Worm (Caenorhabditis elegans): ENCODE data around the gene Y55F3C.10.

DNA sequence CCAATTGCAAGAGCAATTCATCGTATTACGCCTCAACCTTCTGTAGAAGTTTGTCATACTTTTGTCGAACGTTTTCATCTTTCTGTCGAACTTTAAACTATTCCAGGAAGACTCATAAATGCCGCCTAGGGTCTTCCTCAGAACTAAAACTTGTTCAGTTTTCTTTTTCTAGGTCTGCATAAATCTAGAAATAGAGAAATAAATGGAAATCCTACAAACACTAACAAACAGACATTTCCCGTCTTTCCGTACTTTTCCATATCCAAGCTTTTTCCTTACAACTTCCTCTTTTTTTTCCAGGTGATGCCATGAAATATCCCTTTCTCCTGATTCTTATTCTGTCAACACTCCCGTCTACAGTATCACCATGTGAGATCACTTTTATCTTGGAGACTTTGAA, 35.1 kb downstream of the Y55F3C.10 start, which contains the start of gene cutl-28:
- TF ChIP-seq sdz-12 (GFP tag; optimal IDR thresholded peaks at IDR 0.05) (no peak), F49E8.2 (tag; optimal IDR thresholded peaks at IDR 0.05; ENCODE audit: borderline replicate concordance) (no peak), unc-62 (GFP tag; optimal IDR thresholded peaks at IDR 0.05 in 1 of 2) (no peak), unc-62 (tag; optimal IDR thresholded peaks at IDR 0.05) (no peak), ces-1 (GFP tag; optimal IDR thresholded peaks at IDR 0.05) (no peak), skn-1 (tag; optimal IDR thresholded peaks at IDR 0.05) (no peak), fos-1 (tag; optimal IDR thresholded peaks at IDR 0.05) (no peak), mep-1 (tag; optimal IDR thresholded peaks at IDR 0.05) (no peak), lin-39 (tag; optimal IDR thresholded peaks at IDR 0.05) (no peak), unc-39 (tag; optimal IDR thresholded peaks at IDR 0.05) (no peak), zfp-3 (GFP tag; conservative IDR thresholded peaks at IDR 0.05) (no peak), pqm-1 (tag; optimal IDR thresholded peaks at IDR 0.05) (no peak), nhr-41 (GFP tag; IDR thresholded peaks at IDR 0.05) (no peak), zag-1 (tag; optimal IDR thresholded peaks at IDR 0.05) (no peak)

Data from whole organism, L4 larva.